Fruit fly (Drosophila melanogaster) whole organism, embryonic: Measurements from ENCODE around the gene alpha-Man-IIb.

Source experiments
- CG11723 ChIP-seq: fragments of 200-800 bp; sonication (Bioruptor generic); optimal IDR thresholded peaks from 2 replicates; lab custom pipeline; 2017; ENCODE audit warnings: missing biosample characterization, mild to moderate bottlenecking, missing genetic modification characterization
- CG33213 ChIP-seq: fragments of 200-800 bp; sonication (Bioruptor generic); optimal IDR thresholded peaks from 3 replicates; lab custom pipeline; 2016; ENCODE audit warnings: missing biosample characterization, missing genetic modification characterization
- CG4730 ChIP-seq: fragments of 200-800 bp; sonication (Bioruptor generic); IDR thresholded peaks from 2 replicates; pipeline ENCODE4 v1.3.6; 2022; ENCODE audit warnings: missing biosample characterization, missing genetic modification characterization
- CG7556 ChIP-seq: fragments of 200-800 bp; sonication (Bioruptor generic); optimal IDR thresholded peaks from 2 replicates; lab custom pipeline; 2017; ENCODE audit warnings: missing biosample characterization, mild to moderate bottlenecking, missing genetic modification characterization
- CG9437 ChIP-seq: fragments of 200-800 bp; sonication (Bioruptor generic); optimal IDR thresholded peaks from 2 replicates; lab custom pipeline; 2018; ENCODE audit warnings: missing biosample characterization, mild to moderate bottlenecking, missing genetic modification characterization
- Deaf1 ChIP-seq: fragments of 200-800 bp; optimal IDR thresholded peaks from 3 replicates; lab custom pipeline; 2019; ENCODE audit warnings: missing biosample characterization, mild to moderate bottlenecking, missing genetic modification characterization, moderate library complexity
- Hr39 ChIP-seq: fragments of >200 bp; optimal IDR thresholded peaks from 2 replicates; lab custom pipeline; 2017
- Ravus ChIP-seq: fragments of 200-800 bp; sonication (Bioruptor generic); IDR thresholded peaks from 2 replicates; pipeline ENCODE4 v1.3.6; 2022; ENCODE audit warnings: missing biosample characterization, missing genetic modification characterization
- slp2 ChIP-seq: fragments of 200-800 bp; sonication (Bioruptor generic); optimal IDR thresholded peaks from 2 replicates; lab custom pipeline; 2016; ENCODE audit warnings: missing biosample characterization, missing genetic modification characterization
- sqz ChIP-seq: fragments of 200-800 bp; sonication (Bioruptor generic); optimal IDR thresholded peaks from 3 replicates; lab custom pipeline; 2018; ENCODE audit warnings: missing biosample characterization, mild to moderate bottlenecking, missing genetic modification characterization

- TF ChIP-seq slp2 (no peak), CG11723 (GFP tag; lab: Kevin White, UChicago) (no peak), Hr39 (no peak), CG9437 (GFP tag; lab: Kevin White, UChicago) (no peak), sqz (GFP tag; lab: Kevin White, UChicago) (no peak), CG7556 (GFP tag; lab: Kevin White, UChicago) (no peak), CG4730 (GFP tag; lab: Robert Waterston, UW) (no peak), Deaf1 (no peak), CG33213 (GFP tag; lab: Kevin White, UChicago) (no peak), Ravus (GFP tag; lab: Robert Waterston, UW) (no peak)
Measured at dm6 chr3R:15814150-15814549, 10.1 kb downstream of the alpha-Man-IIb start.
